Worm (Caenorhabditis elegans) whole organism, young adult: ENCODE measurements around the gene cpin-1.
A peak's percentile ranks its signal among the peaks of the same experiment; 100 is the strongest.

Source experiments
- B0035.1 ChIP-seq: sonication (generic microtip); optimal IDR thresholded peaks from 2 replicates; lab custom pipeline; 2016; ENCODE audit warnings: missing genetic modification characterization, mild to moderate bottlenecking, missing compliant biosample characterization, missing genotype, missing genetic modification reagents
- C17E4.6 ChIP-seq: fragments of 200-800 bp; sonication (Bioruptor generic); IDR thresholded peaks from 2 replicates; pipeline ENCODE4 v1.3.6; 2022; ENCODE audit warnings: missing genetic modification reagents, missing genetic modification characterization, missing compliant biosample characterization
- D2030.7 ChIP-seq: fragments of 200-800 bp; sonication (Bioruptor generic); IDR thresholded peaks from 2 replicates; pipeline ENCODE4 v1.3.6; 2022; ENCODE audit warnings: missing genetic modification reagents, missing genetic modification characterization, missing compliant biosample characterization
- F33H1.4 ChIP-seq: fragments of 200-800 bp; sonication (Bioruptor generic); IDR thresholded peaks from 2 replicates; pipeline ENCODE4 v1.3.6; 2022; ENCODE audit warnings: missing genetic modification reagents, missing genetic modification characterization, missing compliant biosample characterization
- F55B11.4 ChIP-seq: sonication (generic microtip); optimal IDR thresholded peaks from 2 replicates; lab custom pipeline; 2016; ENCODE audit warnings: missing compliant biosample characterization, missing genetic modification characterization, borderline replicate concordance; ENCODE audit not compliant: insufficient read depth
- K11D2.4 ChIP-seq: fragments of 200-800 bp; sonication (Bioruptor generic); IDR thresholded peaks from 2 replicates; pipeline ENCODE4 v1.3.6; 2022; ENCODE audit warnings: missing genetic modification reagents, missing genetic modification characterization, missing compliant biosample characterization
- K12H6.12 ChIP-seq: fragments of 200-800 bp; sonication (Bioruptor generic); optimal IDR thresholded peaks from 2 replicates; lab custom pipeline; 2018; ENCODE audit warnings: mild to moderate bottlenecking, missing genetic modification characterization, missing compliant biosample characterization
- Y67H2A.10 ChIP-seq: fragments of 200-800 bp; sonication (Bioruptor generic); conservative IDR thresholded peaks from 2 replicates; pipeline ENCODE4 v1.3.6; 2022; ENCODE audit warnings: missing genetic modification reagents, missing genetic modification characterization, missing compliant biosample characterization
- ZK185.1 ChIP-seq: sonication (generic microtip); optimal IDR thresholded peaks from 2 replicates; lab custom pipeline; 2016; ENCODE audit warnings: mild to moderate bottlenecking, missing genetic modification characterization, missing compliant biosample characterization; ENCODE audit not compliant: poor library complexity, severe bottlenecking
- akir-1 ChIP-seq: fragments of 200-800 bp; sonication (Bioruptor generic); optimal IDR thresholded peaks from 2 replicates; lab custom pipeline; 2018; ENCODE audit warnings: mild to moderate bottlenecking, missing genetic modification characterization, moderate library complexity, missing compliant biosample characterization
- ama-1 ChIP-seq, 3 experiments: fragments of 150-350 bp in 1 of 3; sonication (generic microtip) in 2 of 3; optimal IDR thresholded peaks; 2 replicates each; lab custom pipeline; 2014 to 2018; ENCODE audit warnings: missing biosample characterization in 2 of 3, missing genetic modification characterization in 2 of 3, missing genetic modification reagents in 2 of 3
- aptf-2 ChIP-seq: fragments of 200-800 bp; sonication (Bioruptor generic); conservative IDR thresholded peaks from 2 replicates; pipeline ENCODE4 v1.3.6; 2022; ENCODE audit warnings: missing genetic modification reagents, missing genetic modification characterization, missing compliant biosample characterization
- attf-5 ChIP-seq: fragments of 200-800 bp; sonication (Bioruptor generic); optimal IDR thresholded peaks from 2 replicates; lab custom pipeline; 2018; ENCODE audit warnings: mild to moderate bottlenecking, missing genetic modification characterization, missing compliant biosample characterization
- attf-6 ChIP-seq: fragments of 200-800 bp; sonication (Bioruptor generic); IDR thresholded peaks from 2 replicates; pipeline ENCODE4 v1.3.6; 2022; ENCODE audit warnings: missing genetic modification reagents, missing genetic modification characterization, missing compliant biosample characterization
- bed-1 ChIP-seq: fragments of 200-800 bp; sonication (Bioruptor generic); IDR thresholded peaks from 2 replicates; pipeline ENCODE4 v1.3.6; 2022; ENCODE audit warnings: missing genetic modification reagents, missing genetic modification characterization, missing compliant biosample characterization
- bed-2 ChIP-seq: fragments of 200-800 bp; sonication (Bioruptor generic); IDR thresholded peaks from 2 replicates; pipeline ENCODE4 v1.3.6; 2022; ENCODE audit warnings: missing genetic modification reagents, missing genetic modification characterization, missing compliant biosample characterization
- cebp-1 ChIP-seq, 2 experiments: fragments of 200-800 bp in 1 of 2; sonication (Bioruptor generic) in 1 of 2; sonication (generic microtip) in 1 of 2; IDR thresholded peaks in 1 of 2; optimal IDR thresholded peaks in 1 of 2; 2 replicates each; pipeline versions ENCODE4 v1.3.6 to Lab custom; 2017 to 2022; ENCODE audit warnings: missing compliant biosample characterization in 2 of 2, missing genetic modification characterization in 2 of 2, mild to moderate bottlenecking in 1 of 2, missing genetic modification reagents in 1 of 2, moderate library complexity in 1 of 2
- chd-7 ChIP-seq: sonication (generic microtip); optimal IDR thresholded peaks from 2 replicates; lab custom pipeline; 2016; ENCODE audit warnings: mild to moderate bottlenecking, missing genetic modification characterization, moderate library complexity, missing compliant biosample characterization
- dox-1 ChIP-seq: fragments of 200-800 bp; sonication (Bioruptor generic); IDR thresholded peaks from 2 replicates; pipeline ENCODE4 v1.3.6; 2022; ENCODE audit warnings: missing genetic modification reagents, missing genetic modification characterization, missing compliant biosample characterization
- dpff-1 ChIP-seq: sonication (generic microtip); optimal IDR thresholded peaks from 2 replicates; lab custom pipeline; 2017; ENCODE audit warnings: mild to moderate bottlenecking, missing genetic modification characterization, missing compliant biosample characterization
- dpl-1 ChIP-seq: fragments of 150-350 bp; optimal IDR thresholded peaks from 2 replicates; lab custom pipeline; 2014; ENCODE audit warnings: missing biosample characterization, missing genetic modification reagents, missing genetic modification characterization
- egl-18 ChIP-seq: fragments of 200-800 bp; sonication (Bioruptor generic); IDR thresholded peaks from 2 replicates; pipeline ENCODE4 v1.3.6; 2022; ENCODE audit warnings: missing genetic modification reagents, missing genetic modification characterization, missing compliant biosample characterization
- ekl-4 ChIP-seq: fragments of 200-800 bp; sonication (Bioruptor generic); IDR thresholded peaks from 2 replicates; pipeline ENCODE4 v1.3.6; 2022; ENCODE audit warnings: missing genetic modification reagents, missing genetic modification characterization, missing compliant biosample characterization
- ets-4 ChIP-seq: fragments of 200-800 bp; sonication (Bioruptor generic); optimal IDR thresholded peaks from 2 replicates; lab custom pipeline; 2018; ENCODE audit warnings: mild to moderate bottlenecking, missing genetic modification characterization, missing compliant biosample characterization
- hlh-26 ChIP-seq: fragments of 200-800 bp; sonication (Bioruptor generic); conservative IDR thresholded peaks from 2 replicates; pipeline ENCODE4 v1.3.6; 2022; ENCODE audit warnings: missing genetic modification reagents, missing genetic modification characterization, missing compliant biosample characterization
- hrde-1 ChIP-seq: sonication (generic microtip); optimal IDR thresholded peaks from 2 replicates; lab custom pipeline; 2016; ENCODE audit warnings: missing genetic modification characterization, mild to moderate bottlenecking, missing compliant biosample characterization, moderate library complexity, missing genotype, missing genetic modification reagents, borderline replicate concordance
- let-607 ChIP-seq, 2 experiments: fragments of 200-800 bp in 1 of 2; sonication (Bioruptor generic) in 1 of 2; sonication (generic microtip) in 1 of 2; optimal IDR thresholded peaks; 2 replicates each; lab custom pipeline; 2016 to 2018; ENCODE audit warnings: mild to moderate bottlenecking in 2 of 2, missing compliant biosample characterization in 2 of 2, missing genetic modification characterization in 2 of 2, moderate library complexity in 2 of 2, missing genotype in 1 of 2
- lin-35 ChIP-seq, 3 experiments: fragments of 150-350 bp in 2 of 3; sonication (generic microtip) in 1 of 3; optimal IDR thresholded peaks; 2 replicates each; lab custom pipeline; 2014 to 2018; ENCODE audit warnings: missing biosample characterization in 3 of 3, missing genetic modification characterization in 3 of 3, missing genetic modification reagents in 3 of 3
- lir-1 ChIP-seq: fragments of 200-800 bp; sonication (Bioruptor generic); conservative IDR thresholded peaks from 2 replicates; pipeline ENCODE4 v1.3.6; 2022; ENCODE audit warnings: missing genetic modification reagents, missing genetic modification characterization, missing compliant biosample characterization
- madf-8 ChIP-seq: fragments of 200-800 bp; sonication (Bioruptor generic); conservative IDR thresholded peaks from 2 replicates; pipeline ENCODE4 v1.3.6; 2022; ENCODE audit warnings: missing genetic modification reagents, missing genetic modification characterization, missing compliant biosample characterization
- mcd-1 ChIP-seq: fragments of 200-800 bp; sonication (Bioruptor generic); IDR thresholded peaks from 2 replicates; pipeline ENCODE4 v1.3.6; 2022; ENCODE audit warnings: missing genetic modification reagents, missing genetic modification characterization, missing compliant biosample characterization
- nhr-80 ChIP-seq: sonication (generic microtip); optimal IDR thresholded peaks from 2 replicates; lab custom pipeline; 2016; ENCODE audit warnings: missing genetic modification characterization, missing compliant biosample characterization
- pbrm-1 ChIP-seq: fragments of 200-800 bp; sonication (Bioruptor generic); IDR thresholded peaks from 2 replicates; pipeline ENCODE4 v1.3.6; 2022; ENCODE audit warnings: missing genetic modification reagents, missing genetic modification characterization, missing compliant biosample characterization
- pha-4 ChIP-seq: fragments of 150-350 bp; sonication (generic microtip); optimal IDR thresholded peaks from 2 replicates; lab custom pipeline; 2014; ENCODE audit warnings: missing biosample characterization, missing genetic modification reagents, missing genetic modification characterization
- rec-8 ChIP-seq, 2 experiments: sonication (generic microtip); optimal IDR thresholded peaks; 2 replicates each; lab custom pipeline; 2016; ENCODE audit warnings: mild to moderate bottlenecking in 2 of 2, missing genetic modification characterization in 2 of 2, missing genetic modification reagents in 2 of 2, missing genotype in 2 of 2, missing biosample characterization in 1 of 2, missing compliant biosample characterization in 1 of 2, moderate library complexity in 1 of 2
- rpc-1 ChIP-seq, 2 experiments: fragments of 150-350 bp in 1 of 2; sonication (generic microtip) in 1 of 2; optimal IDR thresholded peaks; 2 replicates each; lab custom pipeline; 2014 to 2018; ENCODE audit warnings: missing biosample characterization in 1 of 2, missing genetic modification characterization in 1 of 2, missing genetic modification reagents in 1 of 2, missing genotype in 1 of 2
- sea-2 ChIP-seq: fragments of 200-800 bp; sonication (Bioruptor generic); IDR thresholded peaks from 2 replicates; pipeline ENCODE4 v1.3.6; 2022; ENCODE audit warnings: missing genetic modification characterization, missing compliant biosample characterization
- snpc-4 ChIP-seq, 5 experiments: fragments of 150-350 bp in 1 of 5; sonication (generic microtip) in 4 of 5; optimal IDR thresholded peaks; 2 replicates each; lab custom pipeline; 2014 to 2018; ENCODE audit warnings: missing genetic modification characterization in 5 of 5, missing biosample characterization in 3 of 5, antibody characterized with exemption in 2 of 5, mild to moderate bottlenecking in 2 of 5, missing compliant biosample characterization in 2 of 5, missing genotype in 2 of 5, moderate library complexity in 2 of 5, missing genetic modification reagents in 1 of 5
- somi-1 ChIP-seq: fragments of 200-800 bp; sonication (Bioruptor generic); optimal IDR thresholded peaks from 2 replicates; lab custom pipeline; 2018; ENCODE audit warnings: mild to moderate bottlenecking, missing genetic modification characterization, missing compliant biosample characterization
- ztf-18 ChIP-seq: sonication (generic microtip); optimal IDR thresholded peaks from 2 replicates; lab custom pipeline; 2016; ENCODE audit warnings: missing genotype, mild to moderate bottlenecking, missing genetic modification characterization, missing compliant biosample characterization
- ztf-26 ChIP-seq: sonication (generic microtip); optimal IDR thresholded peaks from 2 replicates; lab custom pipeline; 2017; ENCODE audit warnings: missing genetic modification characterization, missing compliant biosample characterization
- ztf-3 ChIP-seq: fragments of 200-800 bp; sonication (Bioruptor generic); optimal IDR thresholded peaks from 2 replicates; lab custom pipeline; 2018; ENCODE audit warnings: mild to moderate bottlenecking, missing genetic modification characterization, missing compliant biosample characterization
- ztf-6 ChIP-seq: fragments of 200-800 bp; sonication (Bioruptor generic); IDR thresholded peaks from 2 replicates; pipeline ENCODE4 v1.3.6; 2022; ENCODE audit warnings: missing genetic modification reagents, missing genetic modification characterization, missing compliant biosample characterization

Gene cpin-1

ce11 chrIV:9457400-9457799 lies 6.9 kb downstream of the cpin-1 start, which contains the start of gene cutl-17:
TSS of gene cutl-17 (minus strand) at chrIV:9457500.
- no peak for TF ChIP-seq dox-1 (GFP tag; lab: Robert Waterston, UW)
- TF ChIP-seq K12H6.12 (tag; lab: Kevin White, UChicago), result no peak
- no peak for TF ChIP-seq ZK185.1
- no peak for TF ChIP-seq snpc-4 (GFP tag; optimal IDR thresholded peaks at IDR 0.05; lab: Kevin White, UChicago)
- no peak for TF ChIP-seq snpc-4 (tag; optimal IDR thresholded peaks at IDR 0.05; lab: Kevin White, UChicago)
- TF ChIP-seq aptf-2 (GFP tag; lab: Robert Waterston, UW), result no peak
- TF ChIP-seq Y67H2A.10, result no peak

- no peak for TF ChIP-seq bed-2 (GFP tag; lab: Robert Waterston, UW)
- TF ChIP-seq dpff-1, result no peak
- TF ChIP-seq F33H1.4 (GFP tag; lab: Robert Waterston, UW), result peak; percentile 88
- peak; percentile 16 for TF ChIP-seq nhr-80 (tag; lab: Kevin White, UChicago)
- TF ChIP-seq ets-4 (GFP tag; lab: Kevin White, UChicago), result no peak
- TF ChIP-seq rec-8 (tag; optimal IDR thresholded peaks at IDR 0.05; lab: Kevin White, UChicago), result no peak
- peak; percentile 10 for TF ChIP-seq dpl-1 (GFP tag; lab: Kevin White, UChicago)
- no peak for TF ChIP-seq attf-6 (GFP tag; lab: Robert Waterston, UW)
- TF ChIP-seq hrde-1 (tag; lab: Kevin White, UChicago), result no peak
- TF ChIP-seq C17E4.6 (GFP tag; lab: Robert Waterston, UW), result no peak
- no peak for TF ChIP-seq hlh-26
- TF ChIP-seq B0035.1 (tag; lab: Kevin White, UChicago), result no peak
- TF ChIP-seq K11D2.4, result no peak
- 0 out of 2 replicates have a peak, but pooled peaks have one; percentile 10 for TF ChIP-seq ekl-4 (GFP tag; lab: Robert Waterston, UW)
- peak; percentile 63 for TF ChIP-seq attf-5
- TF ChIP-seq let-607 (tag; optimal IDR thresholded peaks at IDR 0.05; lab: Kevin White, UChicago), result peak; percentile 90 to 94
- TF ChIP-seq ztf-26 (tag; lab: Kevin White, UChicago), result no peak
- TF ChIP-seq D2030.7 (GFP tag; lab: Robert Waterston, UW), result no peak
- peak; percentile 59; the same call in 1 of the 2 replicates for TF ChIP-seq pbrm-1 (GFP tag; lab: Robert Waterston, UW)
- TF ChIP-seq F55B11.4 (tag; lab: Kevin White, UChicago), result no peak
- no peak for TF ChIP-seq ztf-6 (GFP tag; lab: Robert Waterston, UW)
- TF ChIP-seq ztf-3 (GFP tag; lab: Kevin White, UChicago), result no peak
- TF ChIP-seq pha-4 (tag; lab: Kevin White, UChicago), result no peak
- TF ChIP-seq egl-18 (GFP tag; lab: Robert Waterston, UW), result no peak
- no peak for TF ChIP-seq sea-2 (GFP tag; lab: Robert Waterston, UW)
- no peak for TF ChIP-seq akir-1 (GFP tag; lab: Kevin White, UChicago)
- no peak for TF ChIP-seq ama-1 (optimal IDR thresholded peaks at IDR 0.05; lab: Kevin White, UChicago)
- no peak for TF ChIP-seq ama-1 (GFP tag; optimal IDR thresholded peaks at IDR 0.05; lab: Kevin White, UChicago)
- TF ChIP-seq lir-1, result no peak
- no peak for TF ChIP-seq rpc-1 (optimal IDR thresholded peaks at IDR 0.05; lab: Kevin White, UChicago)
- TF ChIP-seq rpc-1 (tag; optimal IDR thresholded peaks at IDR 0.05; lab: Kevin White, UChicago), result no peak
- no peak for TF ChIP-seq ztf-18 (tag; lab: Kevin White, UChicago)
- TF ChIP-seq somi-1 (GFP tag; lab: Kevin White, UChicago), result no peak
- TF ChIP-seq madf-8 (GFP tag; lab: Robert Waterston, UW), result no peak
- no peak; the same call in 1 of the 2 replicates for TF ChIP-seq mcd-1
- no peak; the same call in 1 of the 2 replicates for TF ChIP-seq dox-1 (GFP tag; lab: Robert Waterston, UW)
- TF ChIP-seq lin-35 (GFP tag; optimal IDR thresholded peaks at IDR 0.05; lab: Kevin White, UChicago), result peak in 1 of 3 experiments; percentile 52
- no peak for TF ChIP-seq chd-7 (tag; lab: Kevin White, UChicago)
- TF ChIP-seq snpc-4 (GFP tag; optimal IDR thresholded peaks at IDR 0.05; lab: Kevin White, UChicago), result peak; percentile 13
- TF ChIP-seq snpc-4 (tag; optimal IDR thresholded peaks at IDR 0.05; lab: Kevin White, UChicago), result peak; percentile 70 to 80 (median 75)
- no peak for TF ChIP-seq bed-1 (GFP tag; lab: Robert Waterston, UW)
- TF ChIP-seq cebp-1 (GFP tag; IDR thresholded peaks at IDR 0.05; lab: Robert Waterston, UW), result no peak
- no peak for TF ChIP-seq cebp-1 (tag; optimal IDR thresholded peaks at IDR 0.05; lab: Kevin White, UChicago)
Observed at ce11 chrIV:9459224-9459781, 8.8 kb downstream of the cpin-1 start, which contains the start of gene copb-2. TSS of gene copb-2 (plus strand) at chrIV:9459731.
